Worm (Caenorhabditis elegans) whole organism, L2 larva: ENCODE measurements around the gene F26D2.14.

ENCODE experiments used
- C34F6.9 ChIP-seq: fragments of 150-350 bp; optimal IDR thresholded peaks from 2 replicates; lab custom pipeline; 2014; ENCODE audit warnings: missing biosample characterization, missing genetic modification characterization
- F13H6.1 ChIP-seq: sonication (generic microtip); optimal IDR thresholded peaks from 2 replicates; lab custom pipeline; 2016; ENCODE audit warnings: missing genetic modification characterization, missing compliant biosample characterization
- R02D3.7 ChIP-seq: fragments of 150-350 bp; optimal IDR thresholded peaks from 2 replicates; lab custom pipeline; 2014; ENCODE audit warnings: missing biosample characterization, missing genetic modification characterization
- Y55F3AM.14 ChIP-seq: fragments of 200-800 bp; sonication (Bioruptor generic); optimal IDR thresholded peaks from 2 replicates; lab custom pipeline; 2018; ENCODE audit warnings: mild to moderate bottlenecking, missing genetic modification characterization, missing compliant biosample characterization
- ZK546.5 ChIP-seq: sonication (generic microtip); optimal IDR thresholded peaks from 2 replicates; lab custom pipeline; 2017; ENCODE audit warnings: missing biosample characterization, missing genetic modification characterization
- alr-1 ChIP-seq: fragments of 150-350 bp; optimal IDR thresholded peaks from 2 replicates; lab custom pipeline; 2014; ENCODE audit warnings: missing biosample characterization, missing genetic modification characterization
- aly-2 ChIP-seq: fragments of 150-350 bp; optimal IDR thresholded peaks from 2 replicates; lab custom pipeline; 2014; ENCODE audit warnings: missing biosample characterization, missing genetic modification characterization
- ama-1 ChIP-seq: fragments of 150-350 bp; optimal IDR thresholded peaks from 2 replicates; lab custom pipeline; 2018; ENCODE audit warnings: inconsistent platforms
- blmp-1 ChIP-seq: sonication (generic microtip); optimal IDR thresholded peaks from 2 replicates; lab custom pipeline; 2017; ENCODE audit warnings: missing genetic modification characterization, mild to moderate bottlenecking, missing compliant biosample characterization, antibody characterized with exemption, moderate library complexity; ENCODE audit not compliant: insufficient read depth
- ceh-16 ChIP-seq: fragments of 150-350 bp; optimal IDR thresholded peaks from 2 replicates; lab custom pipeline; 2014; ENCODE audit warnings: missing biosample characterization, missing genetic modification characterization
- ceh-82 ChIP-seq: fragments of 150-350 bp; optimal IDR thresholded peaks from 2 replicates; lab custom pipeline; 2014; ENCODE audit warnings: missing biosample characterization, missing genetic modification characterization
- crh-2 ChIP-seq: sonication (generic microtip); optimal IDR thresholded peaks from 2 replicates; lab custom pipeline; 2017; ENCODE audit warnings: missing biosample characterization, missing genetic modification characterization
- dmd-4 ChIP-seq: sonication (generic microtip); optimal IDR thresholded peaks from 2 replicates; lab custom pipeline; 2017; ENCODE audit warnings: missing biosample characterization, missing genetic modification characterization
- egl-27 ChIP-seq: sonication (generic microtip); optimal IDR thresholded peaks from 3 replicates; lab custom pipeline; 2017; ENCODE audit warnings: missing biosample characterization, missing genetic modification reagents, missing genetic modification characterization
- elt-1 ChIP-seq: fragments of 150-350 bp; optimal IDR thresholded peaks from 2 replicates; lab custom pipeline; 2014; ENCODE audit warnings: missing biosample characterization, missing genetic modification characterization
- fos-1 ChIP-seq: fragments of 150-350 bp; optimal IDR thresholded peaks from 2 replicates; lab custom pipeline; 2014; ENCODE audit warnings: missing biosample characterization, missing genetic modification characterization
- gmeb-1 ChIP-seq: fragments of 150-350 bp; optimal IDR thresholded peaks from 2 replicates; lab custom pipeline; 2014; ENCODE audit warnings: missing biosample characterization, missing genetic modification characterization
- lin-11 ChIP-seq: fragments of 150-350 bp; sonication (generic microtip); optimal IDR thresholded peaks from 2 replicates; lab custom pipeline; 2014; ENCODE audit warnings: missing biosample characterization, missing genetic modification characterization, inconsistent platforms, mixed read lengths
- lin-13 ChIP-seq: fragments of 150-350 bp; optimal IDR thresholded peaks from 2 replicates; lab custom pipeline; 2014; ENCODE audit warnings: missing biosample characterization, missing genetic modification reagents, missing genetic modification characterization
- lin-39 ChIP-seq: fragments of 150-350 bp; optimal IDR thresholded peaks from 2 replicates; lab custom pipeline; 2014; ENCODE audit warnings: missing biosample characterization, missing genetic modification reagents, missing genetic modification characterization
- lsy-2 ChIP-seq, 2 experiments: fragments of 150-350 bp in 1 of 2; sonication (generic microtip) in 1 of 2; optimal IDR thresholded peaks; 2 replicates each; lab custom pipeline; 2014 to 2017; ENCODE audit warnings: missing biosample characterization in 2 of 2, missing genetic modification characterization in 2 of 2
- mab-5 ChIP-seq: fragments of 150-350 bp; optimal IDR thresholded peaks from 2 replicates; lab custom pipeline; 2014; ENCODE audit warnings: missing biosample characterization, missing genetic modification characterization
- mbf-1 ChIP-seq: sonication (generic microtip); optimal IDR thresholded peaks from 2 replicates; lab custom pipeline; 2017; ENCODE audit warnings: missing biosample characterization, missing genetic modification characterization
- mdl-1 ChIP-seq, 2 experiments: fragments of 150-350 bp in 1 of 2; sonication (generic microtip) in 1 of 2; optimal IDR thresholded peaks; 2 replicates each; lab custom pipeline; 2017; ENCODE audit warnings: missing biosample characterization in 2 of 2, missing genetic modification characterization in 2 of 2
- nhr-10 ChIP-seq: sonication (generic microtip); optimal IDR thresholded peaks from 2 replicates; lab custom pipeline; 2017; ENCODE audit warnings: missing biosample characterization, missing genetic modification characterization
- nhr-11 ChIP-seq: fragments of 150-350 bp; optimal IDR thresholded peaks from 2 replicates; lab custom pipeline; 2014; ENCODE audit warnings: missing biosample characterization, missing genetic modification characterization
- nhr-12 ChIP-seq: fragments of 150-350 bp; optimal IDR thresholded peaks from 2 replicates; lab custom pipeline; 2014; ENCODE audit warnings: missing biosample characterization, missing genetic modification characterization
- nhr-129 ChIP-seq: fragments of 150-350 bp; optimal IDR thresholded peaks from 2 replicates; lab custom pipeline; 2014; ENCODE audit warnings: missing biosample characterization, missing genetic modification characterization
- nhr-21 ChIP-seq: fragments of 150-350 bp; optimal IDR thresholded peaks from 2 replicates; lab custom pipeline; 2014; ENCODE audit warnings: missing biosample characterization, missing genetic modification characterization
- nhr-23 ChIP-seq: fragments of 150-350 bp; optimal IDR thresholded peaks from 2 replicates; lab custom pipeline; 2014; ENCODE audit warnings: missing biosample characterization, missing genetic modification reagents, missing genetic modification characterization
- nhr-237 ChIP-seq: fragments of 150-350 bp; optimal IDR thresholded peaks from 2 replicates; lab custom pipeline; 2014; ENCODE audit warnings: missing biosample characterization, missing genetic modification characterization
- nhr-25 ChIP-seq: fragments of 150-350 bp; sonication (generic microtip); optimal IDR thresholded peaks from 3 replicates; lab custom pipeline; 2014; ENCODE audit warnings: missing biosample characterization, missing genetic modification characterization
- nhr-6 ChIP-seq: fragments of 150-350 bp; optimal IDR thresholded peaks from 2 replicates; lab custom pipeline; 2014; ENCODE audit warnings: missing biosample characterization, missing genetic modification characterization
- nhr-77 ChIP-seq: fragments of 150-350 bp; optimal IDR thresholded peaks from 2 replicates; lab custom pipeline; 2014; ENCODE audit warnings: missing biosample characterization, missing genetic modification characterization
- peb-1 ChIP-seq: fragments of 150-350 bp; optimal IDR thresholded peaks from 2 replicates; lab custom pipeline; 2014; ENCODE audit warnings: missing biosample characterization, missing genetic modification characterization
- sem-4 ChIP-seq: fragments of 150-350 bp; optimal IDR thresholded peaks from 2 replicates; lab custom pipeline; 2014; ENCODE audit warnings: missing biosample characterization, missing genetic modification reagents, missing genetic modification characterization
- skn-1 ChIP-seq: sonication (generic microtip); optimal IDR thresholded peaks from 2 replicates; lab custom pipeline; 2017; ENCODE audit warnings: missing biosample characterization, missing genetic modification characterization
- sma-3 ChIP-seq: sonication (generic microtip); optimal IDR thresholded peaks from 2 replicates; lab custom pipeline; 2016; ENCODE audit warnings: missing genetic modification reagents, missing genetic modification characterization, missing compliant biosample characterization
- sma-9 ChIP-seq, 2 experiments: fragments of 150-350 bp in 1 of 2; sonication (generic microtip) in 1 of 2; optimal IDR thresholded peaks; 2 replicates each; lab custom pipeline; 2014 to 2016; ENCODE audit warnings: missing genetic modification characterization in 2 of 2, mild to moderate bottlenecking in 1 of 2, missing biosample characterization in 1 of 2, missing compliant biosample characterization in 1 of 2, missing genetic modification reagents in 1 of 2, moderate library complexity in 1 of 2
- snpc-4 ChIP-seq: fragments of 150-350 bp; optimal IDR thresholded peaks from 2 replicates; lab custom pipeline; 2014; ENCODE audit warnings: missing biosample characterization, missing genetic modification characterization
- unc-39 ChIP-seq: fragments of 150-350 bp; optimal IDR thresholded peaks from 2 replicates; lab custom pipeline; 2014; ENCODE audit warnings: missing biosample characterization, missing genetic modification characterization
- unc-55 ChIP-seq: fragments of 150-350 bp; sonication (generic microtip); optimal IDR thresholded peaks from 3 replicates; lab custom pipeline; 2014; ENCODE audit warnings: missing biosample characterization, missing genetic modification reagents, missing genetic modification characterization
- unc-62 ChIP-seq: fragments of 150-350 bp; optimal IDR thresholded peaks from 2 replicates; lab custom pipeline; 2014; ENCODE audit warnings: missing biosample characterization, missing genetic modification reagents, missing genetic modification characterization
- zag-1 ChIP-seq: fragments of 150-350 bp; optimal IDR thresholded peaks from 2 replicates; lab custom pipeline; 2014; ENCODE audit warnings: missing biosample characterization, missing genetic modification characterization
- ztf-1 ChIP-seq: fragments of 200-800 bp; sonication (Bioruptor generic); conservative IDR thresholded peaks from 2 replicates; pipeline ENCODE4 v1.3.6; 2022; ENCODE audit warnings: missing genetic modification characterization, missing compliant biosample characterization
- ztf-11 ChIP-seq: sonication (generic microtip); optimal IDR thresholded peaks from 2 replicates; lab custom pipeline; 2017; ENCODE audit warnings: missing biosample characterization, missing genetic modification characterization
- ztf-4 ChIP-seq: fragments of 150-350 bp; optimal IDR thresholded peaks from 2 replicates; lab custom pipeline; 2014; ENCODE audit warnings: missing biosample characterization, missing genetic modification characterization

Gene F26D2.14

DNA sequence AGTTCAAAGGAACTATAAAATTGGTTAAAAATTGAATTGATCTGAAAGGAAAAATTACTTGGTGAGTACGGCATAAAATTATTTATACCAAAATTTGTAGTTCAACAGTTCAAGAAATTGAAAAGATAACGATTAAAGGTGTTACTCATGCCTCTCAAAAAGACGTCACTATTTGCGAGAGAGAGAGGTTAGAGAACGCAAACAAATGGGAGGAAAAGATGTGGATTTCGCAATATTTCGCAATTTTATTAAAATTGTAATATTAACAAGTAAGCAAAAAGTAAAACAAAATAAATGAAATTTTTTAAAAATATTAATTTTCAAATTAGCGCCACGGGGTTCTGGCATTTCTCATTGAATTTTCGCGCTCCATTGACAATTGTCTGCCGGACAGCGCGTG lies 40.5 kb upstream of the F26D2.14 start, which contains the start of gene F13A7.11:
F13A7.11 (minus strand) TSS at position 174 of the 400 bp plus-strand sequence.
- TF ChIP-seq egl-27 (tag; lab: Kevin White, UChicago), result no peak
- TF ChIP-seq nhr-11, result no peak
- TF ChIP-seq nhr-129, result peak; percentile 100
- TF ChIP-seq nhr-23 (tag; lab: Kevin White, UChicago), result no peak
- no peak for TF ChIP-seq mdl-1 (tag; optimal IDR thresholded peaks at IDR 0.05; lab: Kevin White, UChicago)
- TF ChIP-seq alr-1 (tag; lab: Kevin White, UChicago), result no peak
- TF ChIP-seq lin-11, result no peak
- TF ChIP-seq elt-1 (tag; lab: Kevin White, UChicago), result no peak
- TF ChIP-seq sma-9 (GFP tag; optimal IDR thresholded peaks at IDR 0.05; lab: Kevin White, UChicago), result peak; percentile 67
- TF ChIP-seq sma-9 (tag; optimal IDR thresholded peaks at IDR 0.05; lab: Kevin White, UChicago), result no peak
- no peak for TF ChIP-seq ztf-1 (GFP tag; lab: Robert Waterston, UW)
- no peak for TF ChIP-seq nhr-10 (tag; lab: Kevin White, UChicago)
- peak; percentile 15 for TF ChIP-seq C34F6.9
- peak; percentile 11 for TF ChIP-seq crh-2 (tag; lab: Kevin White, UChicago)
- no peak for TF ChIP-seq blmp-1 (tag; lab: Kevin White, UChicago)
- peak; percentile 40 for TF ChIP-seq unc-55
- TF ChIP-seq nhr-12 (tag; lab: Kevin White, UChicago), result no peak
- no peak for TF ChIP-seq nhr-25 (tag; lab: Kevin White, UChicago)
- TF ChIP-seq aly-2 (tag; lab: Kevin White, UChicago), result no peak
- no peak for TF ChIP-seq peb-1 (tag; lab: Kevin White, UChicago)
- no peak for TF ChIP-seq snpc-4 (tag; lab: Kevin White, UChicago)
- no peak for TF ChIP-seq ztf-11 (tag; lab: Kevin White, UChicago)
- no peak for TF ChIP-seq Y55F3AM.14 (GFP tag; lab: Kevin White, UChicago)
- TF ChIP-seq sem-4 (tag; lab: Kevin White, UChicago), result no peak
- TF ChIP-seq nhr-77, result no peak
- TF ChIP-seq nhr-6, result no peak
- no peak for TF ChIP-seq lin-13 (GFP tag; lab: Kevin White, UChicago)
- TF ChIP-seq unc-62 (GFP tag; lab: Kevin White, UChicago), result no peak
- TF ChIP-seq mbf-1, result no peak
- TF ChIP-seq ztf-4 (tag; lab: Kevin White, UChicago), result no peak
- no peak for TF ChIP-seq zag-1 (tag; lab: Kevin White, UChicago)
- TF ChIP-seq unc-39 (tag; lab: Kevin White, UChicago), result no peak
- TF ChIP-seq dmd-4, result no peak
- TF ChIP-seq gmeb-1 (tag; lab: Kevin White, UChicago), result peak; percentile 37
- no peak for TF ChIP-seq nhr-21 (tag; lab: Kevin White, UChicago)
- no peak for TF ChIP-seq nhr-237
- TF ChIP-seq skn-1 (tag; lab: Kevin White, UChicago), result no peak
- no peak for TF ChIP-seq mab-5 (tag; lab: Kevin White, UChicago)
- no peak for TF ChIP-seq lin-39 (tag; lab: Kevin White, UChicago)
- no peak for TF ChIP-seq ceh-16 (tag; lab: Kevin White, UChicago)
- TF ChIP-seq sma-3, result peak; percentile 24
- no peak for TF ChIP-seq R02D3.7 (tag; lab: Kevin White, UChicago)
- TF ChIP-seq ama-1 (lab: Kevin White, UChicago), result no peak
- TF ChIP-seq ceh-82, result no peak
- no peak for TF ChIP-seq F13H6.1 (tag; lab: Kevin White, UChicago)
- TF ChIP-seq ZK546.5, result no peak
- peak; percentile 80 for TF ChIP-seq fos-1
- TF ChIP-seq lsy-2 (tag; optimal IDR thresholded peaks at IDR 0.05; lab: Kevin White, UChicago), result no peak

DNA sequence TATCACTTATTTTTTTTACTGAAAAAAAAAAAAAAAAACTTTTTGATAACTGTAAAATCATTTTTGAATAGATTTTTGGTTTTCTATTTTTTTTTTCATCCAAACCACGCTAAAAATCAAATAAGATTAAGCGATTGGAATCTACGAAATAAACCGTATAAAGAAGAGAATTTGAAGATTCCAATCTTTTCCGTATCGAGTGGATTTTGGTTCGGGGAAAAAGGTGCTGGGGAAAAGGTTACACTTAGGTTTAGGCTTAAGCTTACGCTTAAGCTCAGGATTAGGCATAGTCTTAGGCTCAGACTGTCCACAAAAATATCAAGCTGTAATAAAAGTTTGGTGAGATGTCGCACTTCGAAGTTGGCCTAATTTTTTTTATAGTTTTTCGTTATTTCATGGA lies 39.9 kb upstream of the F26D2.14 start, which contains the start of gene F13A7.12:
F13A7.12 (plus strand) TSS at position 301 of the 400 bp plus-strand sequence.
- TF ChIP-seq peb-1 (tag; lab: Kevin White, UChicago) (no peak), unc-39 (tag; lab: Kevin White, UChicago) (no peak), ZK546.5 (no peak), ztf-1 (GFP tag; lab: Robert Waterston, UW) (no peak), lin-39 (tag; lab: Kevin White, UChicago) (no peak), lin-13 (GFP tag; lab: Kevin White, UChicago) (no peak), nhr-23 (tag; lab: Kevin White, UChicago) (no peak), aly-2 (tag; lab: Kevin White, UChicago) (no peak), crh-2 (tag; lab: Kevin White, UChicago) (no peak), ztf-11 (tag; lab: Kevin White, UChicago) (no peak), ceh-16 (tag; lab: Kevin White, UChicago) (no peak), nhr-10 (tag; lab: Kevin White, UChicago) (no peak), egl-27 (tag; lab: Kevin White, UChicago) (no peak), nhr-6 (no peak), nhr-77 (no peak)
